Fruit fly (Drosophila melanogaster): ENCODE results near the gene BicD.

Gene BicD

DNA sequence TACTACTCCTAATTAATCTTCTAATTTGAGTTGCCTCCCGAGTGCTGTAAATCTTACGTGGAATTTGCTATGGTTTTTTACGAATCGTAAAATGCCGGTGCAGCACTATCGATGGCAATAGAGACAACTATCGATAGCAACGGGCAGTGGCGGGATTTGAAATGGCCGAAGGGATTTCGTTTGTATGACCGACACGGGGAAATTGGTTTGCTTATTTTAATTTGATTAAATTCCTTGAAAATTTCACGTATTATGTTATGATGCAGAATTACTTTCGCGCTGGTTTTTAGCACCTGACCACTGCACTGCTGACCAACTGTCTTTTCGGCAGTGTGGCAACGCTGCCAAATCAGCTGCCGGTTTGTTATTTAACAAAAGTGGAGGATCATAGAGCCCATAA lies 11.2 kb upstream of the BicD start, which contains the start of the genes GCS2beta and CG5131 (continued):
- peak; percentile 92 for TF ChIP-seq CG10209 (GFP tag; optimal IDR thresholded peaks at IDR 0.05)
- peak; percentile 95 for TF ChIP-seq CG32772 (GFP tag; IDR thresholded peaks at IDR 0.05)
- TF ChIP-seq Oaz (GFP tag; IDR thresholded peaks at IDR 0.05): peak; percentile 88
- TF ChIP-seq gcm (GFP tag; optimal IDR thresholded peaks at IDR 0.05): peak; percentile 80
- peak; percentile 87 to 93 for TF ChIP-seq crp (GFP tag; optimal IDR thresholded peaks at IDR 0.05)
- peak; percentile 97 for TF ChIP-seq fu2 (GFP tag; optimal IDR thresholded peaks at IDR 0.05)
- peak; percentile 87 for TF ChIP-seq CG8924 (tag; optimal IDR thresholded peaks at IDR 0.05)
- TF ChIP-seq insv (GFP tag; optimal IDR thresholded peaks at IDR 0.05): peak in 1 of 2 experiments; percentile 39
- peak; percentile 48 for TF ChIP-seq ac (GFP tag; optimal IDR thresholded peaks at IDR 0.05)
- no peak for TF ChIP-seq D19A (tag; optimal IDR thresholded peaks at IDR 0.05)
- TF ChIP-seq Dip2 (GFP tag; IDR thresholded peaks at IDR 0.05): peak; percentile 67
- TF ChIP-seq vfl (GFP tag; optimal IDR thresholded peaks at IDR 0.05): peak; percentile 97
- peak; percentile 97 for TF ChIP-seq CG32532 (GFP tag; IDR thresholded peaks at IDR 0.05)
- TF ChIP-seq CG4730 (GFP tag; IDR thresholded peaks at IDR 0.05): peak; percentile 91
- TF ChIP-seq run (tag; optimal IDR thresholded peaks at IDR 0.05): peak; percentile 52
- peak; percentile 62 for TF ChIP-seq tap (tag; optimal IDR thresholded peaks at IDR 0.05)
- peak; percentile 88 for TF ChIP-seq CG18619 (GFP tag; optimal IDR thresholded peaks at IDR 0.05)
- peak; percentile 88 for TF ChIP-seq CG17829 (tag; optimal IDR thresholded peaks at IDR 0.05)
- peak; percentile 50 for TF ChIP-seq CG5180 (GFP tag; optimal IDR thresholded peaks at IDR 0.05)
- peak; percentile 97 for TF ChIP-seq CG1603 (tag; optimal IDR thresholded peaks at IDR 0.05)
- TF ChIP-seq CG14710 (tag; optimal IDR thresholded peaks at IDR 0.05): peak; percentile 89
- peak; percentile 92 for TF ChIP-seq emc (GFP tag; optimal IDR thresholded peaks at IDR 0.05)
- peak; percentile 96 for TF ChIP-seq dysf (GFP tag; IDR thresholded peaks at IDR 0.05)
- TF ChIP-seq lbe (GFP tag; optimal IDR thresholded peaks at IDR 0.05): no peak
- TF ChIP-seq btn (GFP tag; optimal IDR thresholded peaks at IDR 0.05): peak; percentile 62
- TF ChIP-seq chm (GFP tag; IDR thresholded peaks at IDR 0.05): peak; percentile 71
- TF ChIP-seq tx (GFP tag; optimal IDR thresholded peaks at IDR 0.05): peak; percentile 96
- peak; percentile 60 for TF ChIP-seq CG34376 (GFP tag; optimal IDR thresholded peaks at IDR 0.05)
- peak; percentile 90 for TF ChIP-seq Bdp1 (GFP tag; optimal IDR thresholded peaks at IDR 0.05)
- peak; percentile 86 for TF ChIP-seq zen (tag; optimal IDR thresholded peaks at IDR 0.05)
- peak; percentile 54 for TF ChIP-seq exex (tag; optimal IDR thresholded peaks at IDR 0.05)
- TF ChIP-seq chif (GFP tag; optimal IDR thresholded peaks at IDR 0.05): peak; percentile 95 to 96
- TF ChIP-seq Dref (GFP tag; IDR thresholded peaks at IDR 0.05): peak; percentile 86
- TF ChIP-seq MBD-R2 (GFP tag; IDR thresholded peaks at IDR 0.05): peak; percentile 99
- peak; percentile 61 for TF ChIP-seq salm (tag; optimal IDR thresholded peaks at IDR 0.05)
- TF ChIP-seq HmgZ (tag; optimal IDR thresholded peaks at IDR 0.05): peak; percentile 97
- TF ChIP-seq nmo (GFP tag; optimal IDR thresholded peaks at IDR 0.05): peak; percentile 96
- TF ChIP-seq grn (GFP tag; optimal IDR thresholded peaks at IDR 0.05): no peak
- peak; percentile 75 for TF ChIP-seq CG12744 (GFP tag; optimal IDR thresholded peaks at IDR 0.05)
- TF ChIP-seq Abd-B (GFP tag; optimal IDR thresholded peaks at IDR 0.05): peak; percentile 98
- peak; percentile 83 for TF ChIP-seq cwo (GFP tag; optimal IDR thresholded peaks at IDR 0.05)
- peak; percentile 92 for TF ChIP-seq Mes4 (GFP tag; optimal IDR thresholded peaks at IDR 0.05)
- peak; percentile 91 for TF ChIP-seq Ssrp (tag; optimal IDR thresholded peaks at IDR 0.05)
- peak; percentile 88 for TF ChIP-seq CG1233 (GFP tag; optimal IDR thresholded peaks at IDR 0.05)
- peak; percentile 92 for TF ChIP-seq unpg (GFP tag; optimal IDR thresholded peaks at IDR 0.05)
- TF ChIP-seq dpn (GFP tag; optimal IDR thresholded peaks at IDR 0.05): peak; percentile 97
- peak; percentile 96 for TF ChIP-seq Dll (GFP tag; IDR thresholded peaks at IDR 0.05; ENCODE audit: partially characterized antibody)
- TF ChIP-seq CG30403 (GFP tag; optimal IDR thresholded peaks at IDR 0.05): peak; percentile 96
- TF ChIP-seq CG11560 (tag; IDR thresholded peaks at IDR 0.05): peak; percentile 88
- TF ChIP-seq chn (GFP tag; optimal IDR thresholded peaks at IDR 0.05): peak; percentile 97
- peak; percentile 86 for TF ChIP-seq danr (GFP tag; IDR thresholded peaks at IDR 0.05)

Measured in whole organism, embryonic.